Worm (Caenorhabditis elegans) whole organism, L4 larva: ENCODE data around the gene nep-20.
A peak's percentile ranks its signal among the peaks of the same experiment; 100 is the strongest.

Experiments
- F10B5.3 ChIP-seq: sonication (generic microtip); optimal IDR thresholded peaks from 2 replicates; lab custom pipeline; 2016; ENCODE audit warnings: mild to moderate bottlenecking, missing genetic modification characterization, missing compliant biosample characterization
- F44E2.7 ChIP-seq: fragments of 200-800 bp; sonication (Bioruptor generic); IDR thresholded peaks from 2 replicates; pipeline ENCODE4 v2.1.2; 2022; ENCODE audit warnings: missing genetic modification characterization, missing compliant biosample characterization
- Y75B8A.6 ChIP-seq: fragments of 200-800 bp; sonication (Bioruptor generic); IDR thresholded peaks from 2 replicates; pipeline ENCODE4 v1.3.6; 2022; ENCODE audit warnings: missing genetic modification reagents, missing genetic modification characterization, missing compliant biosample characterization
- ZK337.2 ChIP-seq: fragments of 200-800 bp; sonication (Bioruptor generic); IDR thresholded peaks from 2 replicates; pipeline ENCODE4 v1.3.6; 2022; ENCODE audit warnings: missing genetic modification reagents, missing genetic modification characterization, missing compliant biosample characterization
- aha-1 ChIP-seq: fragments of 150-350 bp; peaks from one replicate; lab custom pipeline; 2014; ENCODE audit warnings: missing biosample characterization, missing genetic modification characterization
- aly-2 ChIP-seq: sonication (generic microtip); optimal IDR thresholded peaks from 2 replicates; lab custom pipeline; 2018; ENCODE audit warnings: missing biosample characterization, missing genetic modification characterization
- attf-4 ChIP-seq: sonication (generic microtip); optimal IDR thresholded peaks from 3 replicates; lab custom pipeline; 2017; ENCODE audit warnings: missing biosample characterization, missing genetic modification characterization
- ceh-20 ChIP-seq: fragments of 200-800 bp; sonication (Bioruptor generic); IDR thresholded peaks from 2 replicates; pipeline ENCODE4 v1.3.6; 2022; ENCODE audit warnings: missing genetic modification reagents, missing genetic modification characterization, missing compliant biosample characterization
- daf-8 ChIP-seq: fragments of 200-800 bp; sonication (Bioruptor generic); IDR thresholded peaks from 2 replicates; pipeline ENCODE4 v1.3.6; 2022; ENCODE audit warnings: missing genetic modification characterization, missing compliant biosample characterization
- dpl-1 ChIP-seq: fragments of 150-350 bp; optimal IDR thresholded peaks from 2 replicates; lab custom pipeline; 2014; ENCODE audit warnings: missing biosample characterization, missing genetic modification reagents, missing genetic modification characterization
- egl-43 ChIP-seq: fragments of 200-800 bp; sonication (Bioruptor generic); IDR thresholded peaks from 2 replicates; pipeline ENCODE4 v1.3.6; 2022; ENCODE audit warnings: missing genetic modification reagents, missing genetic modification characterization, missing compliant biosample characterization
- gei-8 ChIP-seq: fragments of 200-800 bp; sonication (Bioruptor generic); optimal IDR thresholded peaks from 2 replicates; lab custom pipeline; 2018; ENCODE audit warnings: mild to moderate bottlenecking, missing genetic modification characterization, missing compliant biosample characterization
- hlh-11 ChIP-seq: fragments of 200-800 bp; sonication (Bioruptor generic); optimal IDR thresholded peaks from 2 replicates; lab custom pipeline; 2018; ENCODE audit warnings: mild to moderate bottlenecking, missing genetic modification characterization, missing compliant biosample characterization
- lin-29 ChIP-seq: fragments of 200-800 bp; sonication (Bioruptor generic); IDR thresholded peaks from 2 replicates; pipeline ENCODE4 v1.3.6; 2022; ENCODE audit warnings: missing genetic modification reagents, missing genetic modification characterization, missing compliant biosample characterization
- lir-3 ChIP-seq: sonication (generic microtip); optimal IDR thresholded peaks from 2 replicates; lab custom pipeline; 2016; ENCODE audit warnings: mild to moderate bottlenecking, missing genetic modification characterization, missing compliant biosample characterization
- madf-5 ChIP-seq, 2 experiments: fragments of 200-800 bp; sonication (Bioruptor generic); IDR thresholded peaks; 2 replicates each; pipeline ENCODE4 v1.3.6; 2022; ENCODE audit warnings: missing compliant biosample characterization in 2 of 2, missing genetic modification characterization in 2 of 2
- mdt-29 ChIP-seq: fragments of 200-800 bp; sonication (Bioruptor generic); IDR thresholded peaks from 2 replicates; pipeline ENCODE4 v1.3.6; 2022; ENCODE audit warnings: missing genetic modification reagents, missing genetic modification characterization, missing compliant biosample characterization
- mep-1 ChIP-seq: fragments of 150-350 bp; sonication (generic microtip); optimal IDR thresholded peaks from 3 replicates; lab custom pipeline; 2014; ENCODE audit warnings: missing biosample characterization, missing genetic modification characterization
- nhr-111 ChIP-seq: fragments of 200-800 bp; sonication (Bioruptor generic); optimal IDR thresholded peaks from 2 replicates; lab custom pipeline; 2018; ENCODE audit warnings: mild to moderate bottlenecking, missing genetic modification characterization, missing compliant biosample characterization
- nhr-77 ChIP-seq: fragments of 150-350 bp; optimal IDR thresholded peaks from 2 replicates; lab custom pipeline; 2014; ENCODE audit warnings: missing biosample characterization, missing genetic modification characterization
- pha-4 ChIP-seq, 2 experiments: fragments of 150-350 bp in 1 of 2; fragments of 200-800 bp in 1 of 2; sonication (Bioruptor generic) in 1 of 2; IDR thresholded peaks in 1 of 2; optimal IDR thresholded peaks in 1 of 2; 2 replicates each; pipeline versions ENCODE4 v1.3.6 to Lab custom; 2014 to 2022; ENCODE audit warnings: missing genetic modification characterization in 2 of 2, missing genetic modification reagents in 2 of 2, missing biosample characterization in 1 of 2, missing compliant biosample characterization in 1 of 2
- php-3 ChIP-seq: fragments of 200-800 bp; sonication (Bioruptor generic); IDR thresholded peaks from 2 replicates; pipeline ENCODE4 v1.3.6; 2022; ENCODE audit warnings: missing genetic modification reagents, missing genetic modification characterization, missing compliant biosample characterization
- pqm-1 ChIP-seq: sonication (generic microtip); optimal IDR thresholded peaks from 2 replicates; lab custom pipeline; 2017; ENCODE audit warnings: missing biosample characterization, missing genetic modification characterization
- set-16 ChIP-seq: fragments of 200-800 bp; sonication (Bioruptor generic); IDR thresholded peaks from 2 replicates; pipeline ENCODE4 v1.3.6; 2022; ENCODE audit warnings: missing genetic modification reagents, missing genetic modification characterization, missing compliant biosample characterization
- unc-130 ChIP-seq: sonication (generic microtip); optimal IDR thresholded peaks from 2 replicates; lab custom pipeline; 2016; ENCODE audit warnings: missing genetic modification reagents, missing genetic modification characterization, missing compliant biosample characterization
- unc-62 ChIP-seq, 3 experiments: fragments of 150-350 bp in 1 of 3; sonication (generic microtip); optimal IDR thresholded peaks in 2 of 3; peaks in 1 of 3; 1 replicate in 1 of 3; 2 replicates in 2 of 3; lab custom pipeline; 2014 to 2017; ENCODE audit warnings: missing biosample characterization in 3 of 3, missing genetic modification characterization in 3 of 3, missing genetic modification reagents in 3 of 3, missing genotype in 1 of 3
- zag-1 ChIP-seq: fragments of 150-350 bp; optimal IDR thresholded peaks from 2 replicates; lab custom pipeline; 2014; ENCODE audit warnings: missing biosample characterization, missing genetic modification characterization
- zip-11 ChIP-seq: fragments of 200-800 bp; sonication (Bioruptor generic); IDR thresholded peaks from 2 replicates; pipeline ENCODE4 v1.3.6; 2022; ENCODE audit warnings: missing genetic modification characterization, missing compliant biosample characterization
- ztf-11 ChIP-seq: fragments of 150-350 bp; optimal IDR thresholded peaks from 2 replicates; lab custom pipeline; 2014; ENCODE audit warnings: missing biosample characterization, missing genetic modification characterization

Gene nep-20

DNA sequence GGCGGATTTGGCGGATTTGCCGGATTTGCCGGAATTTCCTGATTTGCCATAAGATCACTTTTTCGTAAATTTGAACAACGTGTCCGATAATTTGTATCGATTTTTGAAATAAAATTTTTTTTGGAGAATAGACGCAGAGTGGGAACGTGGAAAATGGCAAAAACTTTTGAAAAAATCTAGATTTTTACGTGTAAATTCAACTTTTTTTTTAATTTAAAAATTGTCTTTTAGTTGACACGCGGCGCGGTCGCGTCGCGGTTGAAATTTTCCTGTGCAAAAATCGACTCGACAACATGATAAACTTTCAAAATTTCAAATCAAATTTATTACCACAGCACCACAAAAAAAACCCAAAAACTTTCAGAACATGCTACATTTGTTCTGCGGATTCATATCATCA, at the start of gene nep-20:
Gene nep-20 (minus strand): TSS at position 101 of the 400 bp plus-strand sequence.
- TF ChIP-seq ztf-11 (tag; lab: Kevin White, UChicago) (no peak), php-3 (GFP tag; lab: Robert Waterston, UW) (no peak), unc-62 (GFP tag; optimal IDR thresholded peaks at IDR 0.05 in 1 of 2; lab: Kevin White, UChicago) (peak in 1 of 2 experiments; percentile 15), unc-62 (tag; optimal IDR thresholded peaks at IDR 0.05; lab: Kevin White, UChicago) (no peak), hlh-11 (tag; lab: Kevin White, UChicago) (no peak)

DNA sequence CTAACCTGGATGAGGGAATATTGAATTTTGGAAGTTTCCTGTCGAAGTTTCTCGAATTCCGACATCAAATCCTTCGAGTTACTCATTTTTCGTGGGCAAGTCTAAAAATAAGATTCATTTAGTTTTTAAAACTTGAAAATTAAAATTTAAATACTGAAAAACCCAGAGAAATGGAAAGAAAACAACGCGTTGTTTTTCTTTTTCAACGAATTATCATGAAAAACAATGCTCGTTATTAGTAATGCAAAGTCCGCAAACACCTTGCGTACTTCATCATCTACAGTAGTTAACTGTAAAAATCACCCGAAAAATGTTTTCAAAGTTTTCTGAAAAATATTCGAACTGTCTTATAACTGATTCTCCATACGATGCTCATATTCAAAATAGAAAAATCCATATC, 48.9 kb upstream of the nep-20 start, which contains the start of gene C16C8.4:
Gene C16C8.4 (minus strand): TSS at position 101 of the 400 bp plus-strand sequence.
- peak; percentile 66 for TF ChIP-seq aha-1
- no peak for TF ChIP-seq attf-4

DNA sequence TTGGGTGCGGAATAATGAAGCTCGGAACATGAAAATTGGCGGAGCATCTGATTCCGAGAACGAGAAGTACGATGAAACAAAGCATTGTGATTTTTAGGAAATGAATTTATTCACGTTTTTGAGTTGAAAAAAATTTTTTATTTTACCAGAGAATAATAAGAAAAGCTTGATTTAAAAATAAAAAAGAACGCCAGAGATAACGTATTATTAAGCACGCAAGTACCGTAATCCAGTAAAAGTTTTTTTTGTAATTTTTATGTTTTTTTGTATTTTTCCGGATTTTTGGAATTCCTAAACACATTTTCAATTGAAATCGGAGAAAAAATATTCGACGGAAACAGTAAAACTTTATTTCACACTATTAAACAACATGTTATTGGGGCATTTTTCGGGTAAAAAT, 47.8 kb upstream of the nep-20 start, which contains the start of gene C16C8.22:
Gene C16C8.22 (minus strand): TSS at position 101 of the 400 bp plus-strand sequence.
- TF ChIP-seq set-16 (GFP tag; lab: Robert Waterston, UW): no peak
- TF ChIP-seq ZK337.2 (GFP tag; lab: Robert Waterston, UW): no peak
- no peak for TF ChIP-seq mdt-29 (GFP tag; lab: Robert Waterston, UW)
- TF ChIP-seq dpl-1 (GFP tag; lab: Kevin White, UChicago): no peak
- no peak for TF ChIP-seq pha-4 (GFP tag; IDR thresholded peaks at IDR 0.05; lab: Robert Waterston, UW)
- TF ChIP-seq pha-4 (tag; optimal IDR thresholded peaks at IDR 0.05; lab: Kevin White, UChicago): no peak
- no peak for TF ChIP-seq zag-1 (tag; lab: Kevin White, UChicago)
- TF ChIP-seq lin-29: no peak
- no peak for TF ChIP-seq aly-2 (tag; lab: Kevin White, UChicago)
- no peak for TF ChIP-seq egl-43 (GFP tag; lab: Robert Waterston, UW)
- no peak for TF ChIP-seq zip-11 (GFP tag; lab: Robert Waterston, UW)
- no peak for TF ChIP-seq unc-130
- TF ChIP-seq nhr-77 (tag; lab: Kevin White, UChicago): no peak

DNA sequence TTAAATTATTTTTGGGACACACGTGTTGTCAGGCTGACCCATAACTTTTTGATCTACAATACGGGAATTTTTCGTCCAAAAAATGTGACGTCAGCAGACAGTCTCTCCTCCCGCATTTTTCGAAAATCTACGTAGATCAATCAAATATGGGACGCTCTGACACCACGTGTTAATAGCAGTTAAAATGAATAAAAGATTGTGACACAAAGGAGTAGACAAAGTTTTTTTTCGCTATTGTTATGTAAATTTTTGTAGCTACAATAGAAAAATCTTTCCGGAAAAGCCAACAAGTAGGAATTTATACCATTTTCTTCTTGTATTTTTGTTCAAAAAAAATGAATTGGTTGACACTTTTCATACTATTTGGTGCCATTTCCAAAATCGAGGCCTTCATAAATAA, 46.0 kb upstream of the nep-20 start, which contains the start of gene C16C8.27:
Gene C16C8.27 (plus strand): TSS at position 301 of the 400 bp plus-strand sequence.
- no peak for TF ChIP-seq daf-8 (GFP tag; lab: Robert Waterston, UW)
- peak in 1 of 2 experiments; percentile 1 for TF ChIP-seq unc-62 (GFP tag; optimal IDR thresholded peaks at IDR 0.05 in 1 of 2; lab: Kevin White, UChicago)
- no peak for TF ChIP-seq unc-62 (tag; optimal IDR thresholded peaks at IDR 0.05; lab: Kevin White, UChicago)

DNA sequence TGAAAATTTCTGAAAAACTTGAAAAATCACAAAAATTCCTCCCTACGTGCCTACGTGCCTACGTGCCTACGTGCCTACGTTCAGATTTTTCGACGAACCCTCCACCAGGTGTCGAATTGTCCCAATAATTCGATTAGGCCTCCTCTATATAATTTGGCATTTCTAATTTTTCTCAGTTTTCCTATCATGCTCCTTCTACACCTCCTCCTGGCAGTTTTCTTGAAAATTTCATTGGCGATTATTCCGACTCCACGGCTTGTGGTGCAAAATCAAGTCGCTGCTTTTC, 45.2 kb upstream of the nep-20 start, which contains the start of gene C16C8.17:
Gene C16C8.17 (plus strand): TSS at position 187 of the 286 bp plus-strand sequence.
- TF ChIP-seq daf-8 (GFP tag; lab: Robert Waterston, UW) (no peak), lin-29 (no peak), pqm-1 (no peak), nhr-77 (tag; lab: Kevin White, UChicago) (no peak), lir-3 (tag; lab: Kevin White, UChicago) (no peak), aha-1 (no peak), nhr-111 (GFP tag; lab: Kevin White, UChicago) (no peak), egl-43 (GFP tag; lab: Robert Waterston, UW) (no peak), F44E2.7 (GFP tag; lab: Robert Waterston, UW) (no peak), gei-8 (GFP tag; lab: Kevin White, UChicago) (no peak), ztf-11 (tag; lab: Kevin White, UChicago) (no peak), F10B5.3 (tag; lab: Kevin White, UChicago) (no peak), Y75B8A.6 (GFP tag; lab: Robert Waterston, UW) (no peak), mep-1 (tag; lab: Kevin White, UChicago) (no peak), ceh-20 (no peak), madf-5 (GFP tag; IDR thresholded peaks at IDR 0.05; lab: Robert Waterston, UW) (no peak)
